Worm (Caenorhabditis elegans) whole organism, L1 larva: Measurements from ENCODE around the gene C16A3.6.
A peak's percentile ranks its signal among the peaks of the same experiment; 100 is the strongest.

Experiments used
- C04F5.9 ChIP-seq: sonication (generic microtip); optimal IDR thresholded peaks from 2 replicates; lab custom pipeline; 2016; ENCODE audit warnings: missing genetic modification characterization, missing compliant biosample characterization
- Y116A8C.19 ChIP-seq: sonication (generic microtip); optimal IDR thresholded peaks from 2 replicates; lab custom pipeline; 2016; ENCODE audit warnings: missing compliant biosample characterization, missing genetic modification characterization, borderline replicate concordance
- ceh-63 ChIP-seq: fragments of 200-800 bp; sonication (Bioruptor generic); optimal IDR thresholded peaks from 2 replicates; lab custom pipeline; 2018; ENCODE audit warnings: mild to moderate bottlenecking, missing genetic modification characterization, missing compliant biosample characterization
- ceh-82 ChIP-seq, 3 experiments: fragments of 150-350 bp in 1 of 3; sonication (generic microtip) in 2 of 3; optimal IDR thresholded peaks; 2 replicates each; lab custom pipeline; 2014 to 2017; ENCODE audit warnings: missing biosample characterization in 3 of 3, missing genetic modification characterization in 3 of 3
- ceh-88 ChIP-seq: fragments of 200-800 bp; sonication (Bioruptor generic); IDR thresholded peaks from 2 replicates; pipeline ENCODE4 v1.3.6; 2022; ENCODE audit warnings: missing genetic modification characterization, missing compliant biosample characterization
- dsc-1 ChIP-seq: sonication (generic microtip); optimal IDR thresholded peaks from 2 replicates; lab custom pipeline; 2016; ENCODE audit warnings: mild to moderate bottlenecking, missing genetic modification characterization, missing compliant biosample characterization
- efl-1 ChIP-seq, 4 experiments: fragments of 150-350 bp; optimal IDR thresholded peaks in 3 of 4; peaks in 1 of 4; 1 replicate in 1 of 4; 2 replicates in 3 of 4; lab custom pipeline; 2014; ENCODE audit warnings: missing biosample characterization in 2 of 4, missing genetic modification characterization in 2 of 4, missing genetic modification reagents in 2 of 4
- efl-3 ChIP-seq: fragments of 200-800 bp; sonication (Bioruptor generic); optimal IDR thresholded peaks from 2 replicates; lab custom pipeline; 2018; ENCODE audit warnings: mild to moderate bottlenecking, missing genetic modification characterization, missing compliant biosample characterization
- egl-27 ChIP-seq, 2 experiments: fragments of 150-350 bp in 1 of 2; sonication (generic microtip); optimal IDR thresholded peaks; 3 replicates each; lab custom pipeline; 2017 to 2018; ENCODE audit warnings: missing biosample characterization in 2 of 2, missing genetic modification characterization in 2 of 2, missing genetic modification reagents in 2 of 2
- elt-2 ChIP-seq: sonication (generic microtip); optimal IDR thresholded peaks from 2 replicates; lab custom pipeline; 2016; ENCODE audit warnings: missing genetic modification characterization, mild to moderate bottlenecking, inconsistent platforms, missing compliant biosample characterization, missing genetic modification reagents
- elt-3 ChIP-seq, 6 experiments: fragments of 150-350 bp in 1 of 6; sonication (generic microtip); optimal IDR thresholded peaks; 2 replicates each; lab custom pipeline; 2017 to 2018; ENCODE audit warnings: missing biosample characterization in 6 of 6, missing genetic modification characterization in 6 of 6, inconsistent platforms in 1 of 6
- ets-5 ChIP-seq: fragments of 200-800 bp; sonication (Bioruptor generic); IDR thresholded peaks from 2 replicates; pipeline ENCODE4 v1.3.6; 2022; ENCODE audit warnings: missing genetic modification characterization, missing compliant biosample characterization
- fkh-10 ChIP-seq: sonication (generic microtip); optimal IDR thresholded peaks from 2 replicates; lab custom pipeline; 2017; ENCODE audit warnings: missing biosample characterization, missing genetic modification reagents, missing genetic modification characterization
- fkh-4 ChIP-seq: sonication (generic microtip); optimal IDR thresholded peaks from 2 replicates; lab custom pipeline; 2016; ENCODE audit warnings: missing compliant biosample characterization, missing genetic modification characterization, borderline replicate concordance
- grh-1 ChIP-seq: fragments of 200-800 bp; sonication (Bioruptor generic); IDR thresholded peaks from 2 replicates; pipeline ENCODE4 v1.3.6; 2022; ENCODE audit warnings: missing genetic modification reagents, missing genetic modification characterization, missing compliant biosample characterization
- hlh-4 ChIP-seq: sonication (generic microtip); optimal IDR thresholded peaks from 2 replicates; lab custom pipeline; 2016; ENCODE audit warnings: mild to moderate bottlenecking, missing genetic modification characterization, missing compliant biosample characterization
- isw-1 ChIP-seq: fragments of 200-800 bp; sonication (Bioruptor generic); IDR thresholded peaks from 2 replicates; pipeline ENCODE4 v1.3.6; 2022; ENCODE audit warnings: missing genetic modification characterization, missing compliant biosample characterization
- jun-1 ChIP-seq: fragments of 150-350 bp; optimal IDR thresholded peaks from 2 replicates; lab custom pipeline; 2014; ENCODE audit warnings: missing biosample characterization, missing genetic modification reagents, missing genetic modification characterization
- lin-13 ChIP-seq: fragments of 150-350 bp; optimal IDR thresholded peaks from 2 replicates; lab custom pipeline; 2014; ENCODE audit warnings: missing biosample characterization, missing genetic modification reagents, missing genetic modification characterization
- lin-14 ChIP-seq: fragments of 200-800 bp; sonication (Bioruptor generic); optimal IDR thresholded peaks from 2 replicates; lab custom pipeline; 2018; ENCODE audit warnings: mild to moderate bottlenecking, missing genetic modification characterization, moderate library complexity, missing compliant biosample characterization
- lin-15B ChIP-seq: fragments of 150-350 bp; sonication (generic microtip); optimal IDR thresholded peaks from 3 replicates; lab custom pipeline; 2014; ENCODE audit warnings: missing biosample characterization, missing genetic modification characterization
- lin-35 ChIP-seq, 2 experiments: fragments of 150-350 bp; optimal IDR thresholded peaks; 2 replicates each; lab custom pipeline; 2014; ENCODE audit warnings: missing biosample characterization in 2 of 2, missing genetic modification characterization in 2 of 2, missing genetic modification reagents in 2 of 2
- lin-39 ChIP-seq: fragments of 150-350 bp; optimal IDR thresholded peaks from 2 replicates; lab custom pipeline; 2014; ENCODE audit warnings: missing biosample characterization, missing genetic modification reagents, missing genetic modification characterization
- mef-2 ChIP-seq: fragments of 150-350 bp; optimal IDR thresholded peaks from 2 replicates; lab custom pipeline; 2014; ENCODE audit warnings: missing biosample characterization, missing genetic modification characterization
- nhr-12 ChIP-seq: sonication (generic microtip); optimal IDR thresholded peaks from 2 replicates; lab custom pipeline; 2017; ENCODE audit warnings: missing biosample characterization, missing genetic modification characterization
- nhr-19 ChIP-seq: fragments of 200-800 bp; sonication (Bioruptor generic); conservative IDR thresholded peaks from 2 replicates; pipeline ENCODE4 v1.3.6; 2022; ENCODE audit warnings: missing genetic modification characterization, missing compliant biosample characterization
- nhr-20 ChIP-seq: sonication (generic microtip); optimal IDR thresholded peaks from 2 replicates; lab custom pipeline; 2016; ENCODE audit warnings: mild to moderate bottlenecking, missing genetic modification characterization, missing compliant biosample characterization
- nhr-28 ChIP-seq: fragments of 150-350 bp; optimal IDR thresholded peaks from 2 replicates; lab custom pipeline; 2014; ENCODE audit warnings: missing biosample characterization, missing genetic modification characterization
- nhr-71 ChIP-seq: sonication (generic microtip); optimal IDR thresholded peaks from 2 replicates; lab custom pipeline; 2016; ENCODE audit warnings: mild to moderate bottlenecking, missing genetic modification characterization, moderate library complexity, missing compliant biosample characterization
- nhr-85 ChIP-seq: sonication (generic microtip); peaks from one replicate; lab custom pipeline; 2016; ENCODE audit warnings: missing genetic modification characterization, inconsistent platforms, missing compliant biosample characterization
- pqm-1 ChIP-seq: sonication (generic microtip); optimal IDR thresholded peaks from 3 replicates; lab custom pipeline; 2017; ENCODE audit warnings: missing biosample characterization, missing genetic modification characterization
- snpc-4 ChIP-seq: fragments of 150-350 bp; optimal IDR thresholded peaks from 2 replicates; lab custom pipeline; 2014; ENCODE audit warnings: missing biosample characterization, missing genetic modification characterization
- snu-23 ChIP-seq: sonication (generic microtip); optimal IDR thresholded peaks from 2 replicates; lab custom pipeline; 2016; ENCODE audit warnings: missing genetic modification characterization, missing compliant biosample characterization
- sptf-1 ChIP-seq: fragments of 150-350 bp; optimal IDR thresholded peaks from 2 replicates; lab custom pipeline; 2014; ENCODE audit warnings: missing biosample characterization, missing genetic modification characterization
- sup-37 ChIP-seq: fragments of 200-800 bp; sonication (Bioruptor generic); optimal IDR thresholded peaks from 2 replicates; lab custom pipeline; 2018; ENCODE audit warnings: mild to moderate bottlenecking, missing genetic modification characterization, missing compliant biosample characterization
- unc-130 ChIP-seq: fragments of 150-350 bp; optimal IDR thresholded peaks from 2 replicates; lab custom pipeline; 2017; ENCODE audit warnings: missing biosample characterization, missing genetic modification characterization, inconsistent platforms
- unc-98 ChIP-seq: fragments of 200-800 bp; sonication (Bioruptor generic); IDR thresholded peaks from 2 replicates; pipeline ENCODE4 v1.3.6; 2022; ENCODE audit warnings: missing genetic modification characterization, missing compliant biosample characterization
- vab-15 ChIP-seq: sonication (generic microtip); optimal IDR thresholded peaks from 2 replicates; lab custom pipeline; 2017; ENCODE audit warnings: missing genotype, mild to moderate bottlenecking, missing genetic modification characterization, missing compliant biosample characterization
- xbp-1 ChIP-seq: sonication (generic microtip); optimal IDR thresholded peaks from 2 replicates; lab custom pipeline; 2016; ENCODE audit warnings: missing genetic modification characterization, missing compliant biosample characterization
- zag-1 ChIP-seq: fragments of 150-350 bp; optimal IDR thresholded peaks from 2 replicates; lab custom pipeline; 2014; ENCODE audit warnings: missing biosample characterization, missing genetic modification characterization
- ztf-4 ChIP-seq: fragments of 150-350 bp; optimal IDR thresholded peaks from 2 replicates; lab custom pipeline; 2014; ENCODE audit warnings: missing biosample characterization, missing genetic modification characterization

The C16A3.6 gene

DNA sequence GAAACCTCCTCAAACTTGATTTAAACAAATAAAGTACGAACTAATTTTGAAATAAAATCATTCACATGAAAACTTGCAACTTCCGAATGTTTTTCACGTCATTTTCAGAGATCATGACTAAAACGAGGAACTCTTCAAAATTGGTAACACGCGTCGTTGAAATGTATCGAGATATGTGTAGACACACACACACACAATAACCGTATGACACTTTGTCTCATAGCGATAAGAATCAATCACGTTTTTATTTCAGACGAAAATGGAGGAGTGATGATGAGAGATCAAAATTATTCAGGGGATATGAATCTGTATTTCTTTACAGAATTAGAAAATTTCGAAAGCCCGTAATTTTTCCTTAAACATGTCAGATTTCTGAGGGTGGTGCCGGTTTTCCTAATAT lies 43.7 kb downstream of the C16A3.6 start:
- TF ChIP-seq lin-14 (GFP tag; lab: Kevin White, UChicago) (peak; percentile 45), zag-1 (tag; lab: Kevin White, UChicago) (no peak), efl-3 (GFP tag; lab: Kevin White, UChicago) (no peak), pqm-1 (tag; lab: Kevin White, UChicago) (no peak), sptf-1 (no peak), dsc-1 (tag; lab: Kevin White, UChicago) (no peak), egl-27 (tag; optimal IDR thresholded peaks at IDR 0.05; lab: Kevin White, UChicago) (no peak), nhr-28 (tag; lab: Kevin White, UChicago) (no peak), nhr-85 (peak; percentile 78), nhr-20 (peak; percentile 45), lin-13 (GFP tag; lab: Kevin White, UChicago) (no peak), snpc-4 (tag; lab: Kevin White, UChicago) (no peak), lin-35 (GFP tag; optimal IDR thresholded peaks at IDR 0.05; lab: Kevin White, UChicago) (peak in 1 of 2 experiments; percentile 50), nhr-12 (tag; lab: Kevin White, UChicago) (no peak), ztf-4 (tag; lab: Kevin White, UChicago) (no peak), unc-130 (tag; lab: Kevin White, UChicago) (no peak), hlh-4 (tag; lab: Kevin White, UChicago) (no peak), ceh-63 (GFP tag; lab: Kevin White, UChicago) (no peak), jun-1 (tag; lab: Kevin White, UChicago) (no peak), snu-23 (GFP tag; lab: Kevin White, UChicago) (peak; percentile 28), xbp-1 (tag; lab: Kevin White, UChicago) (no peak), nhr-71 (tag; lab: Kevin White, UChicago) (peak; percentile 30), ceh-88 (no peak), nhr-19 (GFP tag; lab: Robert Waterston, UW) (0 out of 2 replicates have a peak, but pooled peaks have one; percentile 4), elt-3 (tag; optimal IDR thresholded peaks at IDR 0.05; lab: Kevin White, UChicago) (no peak), lin-15B (no peak), fkh-10 (no peak), ceh-82 (tag; optimal IDR thresholded peaks at IDR 0.05; lab: Kevin White, UChicago) (no peak), elt-2 (peak; percentile 46), fkh-4 (no peak), ets-5 (GFP tag; lab: Robert Waterston, UW) (no peak), vab-15 (tag; lab: Kevin White, UChicago) (no peak), lin-39 (tag; lab: Kevin White, UChicago) (no peak), grh-1 (GFP tag; lab: Robert Waterston, UW) (no peak)

DNA sequence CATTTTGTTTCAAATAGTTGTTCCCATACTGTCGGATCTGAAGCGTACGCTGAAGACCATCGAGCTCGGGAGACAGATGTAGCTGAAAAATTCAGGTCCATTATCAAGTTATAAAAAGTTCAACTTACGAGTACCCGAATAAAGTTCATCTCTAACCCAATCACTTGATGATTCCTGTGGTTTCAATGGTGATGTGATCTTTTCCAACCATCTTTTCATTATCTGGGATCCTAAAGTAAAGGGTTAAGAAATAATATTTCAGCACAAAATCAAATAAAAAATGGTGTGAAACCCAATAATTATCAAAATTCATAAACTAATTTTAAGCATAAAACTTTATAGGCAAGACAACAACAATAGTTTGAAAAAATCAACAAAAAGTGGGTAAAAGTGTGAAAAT lies 48.2 kb downstream of the C16A3.6 start, which contains the start of gene C05D11.8:
Gene C05D11.8, minus strand, starts transcription at position 101 of the 400 bp plus-strand sequence.
- no peak for TF ChIP-seq elt-2
- TF ChIP-seq unc-98 (GFP tag; lab: Robert Waterston, UW), result no peak
- no peak for TF ChIP-seq elt-3 (tag; optimal IDR thresholded peaks at IDR 0.05; lab: Kevin White, UChicago)
- TF ChIP-seq efl-1 (optimal IDR thresholded peaks at IDR 0.05; lab: Kevin White, UChicago), result no peak
- TF ChIP-seq efl-1 (GFP tag; optimal IDR thresholded peaks at IDR 0.05 in 1 of 2; lab: Kevin White, UChicago), result no peak
- TF ChIP-seq Y116A8C.19 (tag; lab: Kevin White, UChicago), result no peak
- no peak for TF ChIP-seq mef-2
- TF ChIP-seq sup-37 (GFP tag; lab: Kevin White, UChicago), result no peak
- no peak for TF ChIP-seq isw-1 (GFP tag; lab: Robert Waterston, UW)
- TF ChIP-seq C04F5.9 (tag; lab: Kevin White, UChicago), result no peak
